Worm (Caenorhabditis elegans): Measurements from ENCODE around the gene Y105C5B.15.

Gene Y105C5B.15

ce11 chrIV:15962219-15962762 lies 10.6 kb downstream of the Y105C5B.15 start, which contains the start of gene lgc-19:
Gene lgc-19 (minus strand): TSS chrIV:15962712.
- TF ChIP-seq pha-4 (tag; optimal IDR thresholded peaks at IDR 0.05), result no peak
- TF ChIP-seq eor-1 (tag; optimal IDR thresholded peaks at IDR 0.05), result no peak
- TF ChIP-seq ZK546.5 (tag; optimal IDR thresholded peaks at IDR 0.05), result no peak
- TF ChIP-seq ceh-82 (tag; optimal IDR thresholded peaks at IDR 0.05), result no peak
- TF ChIP-seq ceh-28 (tag; optimal IDR thresholded peaks at IDR 0.05), result no peak
- no peak for TF ChIP-seq nfya-1 (tag; optimal IDR thresholded peaks at IDR 0.05; ENCODE audit: insufficient read depth)
- no peak for TF ChIP-seq nhr-23 (tag; optimal IDR thresholded peaks at IDR 0.05)

DNA sequence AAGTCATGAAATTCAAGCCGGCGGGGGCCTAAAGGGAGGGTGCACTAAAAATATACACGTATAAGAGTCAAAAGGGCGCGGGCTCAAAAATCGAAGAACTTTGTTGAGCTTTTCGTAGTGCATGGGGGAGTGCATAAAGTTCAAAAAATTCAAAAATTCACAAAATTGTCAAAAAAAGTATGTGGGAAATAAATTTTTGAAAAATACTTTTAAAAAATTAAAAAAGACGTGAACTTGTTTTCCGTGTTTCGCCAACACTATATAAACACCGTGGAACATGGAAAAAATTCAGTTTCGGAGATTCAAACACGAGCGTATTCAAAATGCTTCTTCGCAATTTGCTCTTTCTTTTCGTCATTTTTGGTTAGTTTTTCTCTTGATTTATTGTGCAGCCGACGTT lies 11.1 kb downstream of the Y105C5B.15 start, which contains the start of gene Y105C5B.17:
Gene Y105C5B.17 (plus strand): TSS at position 301 of the 400 bp plus-strand sequence.
- TF ChIP-seq nhr-28 (tag; optimal IDR thresholded peaks at IDR 0.05), result no peak
- no peak for TF ChIP-seq fkh-10 (GFP tag; optimal IDR thresholded peaks at IDR 0.05)
- no peak for TF ChIP-seq daf-12 (tag; optimal IDR thresholded peaks at IDR 0.05)
- TF ChIP-seq unc-62 (GFP tag; optimal IDR thresholded peaks at IDR 0.05), result no peak
- TF ChIP-seq elt-1 (tag; optimal IDR thresholded peaks at IDR 0.05), result no peak
- no peak for TF ChIP-seq ztf-4 (tag; optimal IDR thresholded peaks at IDR 0.05)
- TF ChIP-seq nhr-11 (tag; optimal IDR thresholded peaks at IDR 0.05), result no peak
- TF ChIP-seq pqm-1 (tag; optimal IDR thresholded peaks at IDR 0.05), result no peak
- no peak for TF ChIP-seq nhr-76 (tag; optimal IDR thresholded peaks at IDR 0.05)
- TF ChIP-seq elt-3 (tag; optimal IDR thresholded peaks at IDR 0.05), result no peak
- no peak for TF ChIP-seq elt-2 (tag; optimal IDR thresholded peaks at IDR 0.05)

- TF ChIP-seq nhr-12 (tag; optimal IDR thresholded peaks at IDR 0.05), result no peak
Observed at ce11 chrIV:15964307-15964706, 12.6 kb downstream of the Y105C5B.15 start, which contains the start of gene Y105C5B.18. Gene Y105C5B.18 (plus strand): TSS chrIV:15964607.

ce11 chrIV:15983920-15984631 lies 32.3 kb downstream of the Y105C5B.15 start, which contains the start of gene Y105C5B.19:
Gene Y105C5B.19 (minus strand): TSS chrIV:15983970.
- TF ChIP-seq lin-39 (tag; optimal IDR thresholded peaks at IDR 0.05) (peak; percentile 46), nhr-43 (tag; optimal IDR thresholded peaks at IDR 0.05; ENCODE audit: poor library complexity, severe bottlenecking) (no peak), ztf-11 (tag; optimal IDR thresholded peaks at IDR 0.05) (no peak), pha-4 (tag; optimal IDR thresholded peaks at IDR 0.05) (peak; percentile 74), eor-1 (tag; optimal IDR thresholded peaks at IDR 0.05) (no peak), egl-27 (tag; optimal IDR thresholded peaks at IDR 0.05) (no peak), nhr-28 (tag; optimal IDR thresholded peaks at IDR 0.05) (no peak), ceh-82 (tag; optimal IDR thresholded peaks at IDR 0.05) (no peak), fkh-10 (GFP tag; optimal IDR thresholded peaks at IDR 0.05) (no peak), nhr-77 (tag; optimal IDR thresholded peaks at IDR 0.05) (no peak), skn-1 (tag; optimal IDR thresholded peaks at IDR 0.05) (no peak), elt-3 (tag; optimal IDR thresholded peaks at IDR 0.05) (no peak), lin-15B (tag; optimal IDR thresholded peaks at IDR 0.05) (peak; percentile 1), pqm-1 (tag; optimal IDR thresholded peaks at IDR 0.05) (peak; percentile 15), snpc-4 (tag; optimal IDR thresholded peaks at IDR 0.05) (peak; percentile 35), nhr-25 (tag; optimal IDR thresholded peaks at IDR 0.05) (no peak), nhr-11 (tag; optimal IDR thresholded peaks at IDR 0.05) (no peak), mdl-1 (tag; optimal IDR thresholded peaks at IDR 0.05) (no peak), ama-1 (optimal IDR thresholded peaks at IDR 0.05) (no peak), nhr-237 (tag; optimal IDR thresholded peaks at IDR 0.05) (no peak), jun-1 (tag; optimal IDR thresholded peaks at IDR 0.05) (no peak), zag-1 (tag; optimal IDR thresholded peaks at IDR 0.05) (no peak), ceh-28 (tag; optimal IDR thresholded peaks at IDR 0.05) (peak; percentile 52), sea-2 (GFP tag; optimal IDR thresholded peaks at IDR 0.05) (no peak), nhr-12 (tag; optimal IDR thresholded peaks at IDR 0.05) (no peak), ceh-16 (tag; optimal IDR thresholded peaks at IDR 0.05) (no peak), elt-2 (tag; optimal IDR thresholded peaks at IDR 0.05) (peak; percentile 46), unc-62 (GFP tag; optimal IDR thresholded peaks at IDR 0.05) (no peak), nhr-76 (tag; optimal IDR thresholded peaks at IDR 0.05) (no peak), mml-1 (tag; optimal IDR thresholded peaks at IDR 0.05) (no peak), nfya-1 (tag; optimal IDR thresholded peaks at IDR 0.05; ENCODE audit: insufficient read depth) (peak; percentile 62), fos-1 (tag; optimal IDR thresholded peaks at IDR 0.05) (no peak), unc-39 (tag; optimal IDR thresholded peaks at IDR 0.05) (no peak), nhr-67 (tag; optimal IDR thresholded peaks at IDR 0.05) (no peak), tbx-2 (tag; optimal IDR thresholded peaks at IDR 0.05) (no peak), hmg-11 (tag; optimal IDR thresholded peaks at IDR 0.05) (peak; percentile 86)
